Comparison of ENCODE assay signal across 1 fruit fly cellular context in genomic region chr3L:11302906-11303305, dm6.
TF ChIP-seq lines count a peak whose summit lies in the region.

No protein-coding gene starts in this region.

TF ChIP-seq in whole organism, embryonic, 481 proteins besides CTCF, POLR2A, EP300 and RAD21 (continued from another document and continues in another):
- no peak for TF ChIP-seq ase (GFP tag; IDR thresholded peaks at IDR 0.05; lab: Robert Waterston, UW)
- peak; percentile 49 for TF ChIP-seq CoRest (tag; optimal IDR thresholded peaks at IDR 0.05; lab: Kevin White, UChicago)
- TF ChIP-seq jumu (GFP tag; optimal IDR thresholded peaks at IDR 0.05; lab: Kevin White, UChicago): no peak
- TF ChIP-seq CG12155 (GFP tag; optimal IDR thresholded peaks at IDR 0.05; lab: Kevin White, UChicago): no peak
- no peak for TF ChIP-seq schlank (tag; optimal IDR thresholded peaks at IDR 0.05; lab: Kevin White, UChicago)
- no peak for TF ChIP-seq CG9609 (GFP tag; optimal IDR thresholded peaks at IDR 0.05; lab: Kevin White, UChicago)
- TF ChIP-seq Lim3 (GFP tag; IDR thresholded peaks at IDR 0.05; lab: Robert Waterston, UW): no peak
- no peak for TF ChIP-seq H2.0 (GFP tag; IDR thresholded peaks at IDR 0.05; lab: Robert Waterston, UW)
- peak; percentile 40 for TF ChIP-seq grau (tag; optimal IDR thresholded peaks at IDR 0.05; lab: Kevin White, UChicago)
- no peak for TF ChIP-seq CG11247 (GFP tag; IDR thresholded peaks at IDR 0.05; lab: Robert Waterston, UW)
- no peak for TF ChIP-seq B-H2 (GFP tag; optimal IDR thresholded peaks at IDR 0.05; lab: Kevin White, UChicago)
- no peak for TF ChIP-seq CG8281 (tag; optimal IDR thresholded peaks at IDR 0.05; lab: Kevin White, UChicago)
- TF ChIP-seq psq (GFP tag; optimal IDR thresholded peaks at IDR 0.05; lab: Kevin White, UChicago): no peak
- no peak for TF ChIP-seq CG18476 (GFP tag; optimal IDR thresholded peaks at IDR 0.05; lab: Kevin White, UChicago)
- no peak for TF ChIP-seq C15 (GFP tag; IDR thresholded peaks at IDR 0.05; lab: Robert Waterston, UW)
- TF ChIP-seq CG10979 (tag; optimal IDR thresholded peaks at IDR 0.05; lab: Kevin White, UChicago): peak; percentile 60
- no peak for TF ChIP-seq gcm (GFP tag; optimal IDR thresholded peaks at IDR 0.05; lab: Kevin White, UChicago)
- peak; percentile 12 for TF ChIP-seq CG12659 (GFP tag; optimal IDR thresholded peaks at IDR 0.05; lab: Kevin White, UChicago)
- no peak for TF ChIP-seq CG13894 (tag; optimal IDR thresholded peaks at IDR 0.05; lab: Kevin White, UChicago)
- TF ChIP-seq gem (tag; optimal IDR thresholded peaks at IDR 0.05; lab: Kevin White, UChicago): peak; percentile 64
- TF ChIP-seq BtbVII (GFP tag; optimal IDR thresholded peaks at IDR 0.05; lab: Kevin White, UChicago): no peak
- peak; percentile 50; the same call in 1 of the 2 replicates for TF ChIP-seq Xrp1 (GFP tag; IDR thresholded peaks at IDR 0.05; lab: Robert Waterston, UW)
- TF ChIP-seq CG4820 (GFP tag; optimal IDR thresholded peaks at IDR 0.05; lab: Kevin White, UChicago): no peak
- no peak for TF ChIP-seq CG2129 (GFP tag; IDR thresholded peaks at IDR 0.05; lab: Robert Waterston, UW; ENCODE audit: partially characterized antibody)
- no peak for TF ChIP-seq CG8359 (GFP tag; optimal IDR thresholded peaks at IDR 0.05; lab: Kevin White, UChicago; ENCODE audit: borderline replicate concordance)
- peak; percentile 0 for TF ChIP-seq az2 (GFP tag; optimal IDR thresholded peaks at IDR 0.05; lab: Kevin White, UChicago)
- no peak for TF ChIP-seq Atf6 (GFP tag; IDR thresholded peaks at IDR 0.05; lab: Robert Waterston, UW)
- peak; percentile 21 for TF ChIP-seq unpg (GFP tag; optimal IDR thresholded peaks at IDR 0.05; lab: Kevin White, UChicago)
- peak; percentile 11 for TF ChIP-seq bcd (GFP tag; optimal IDR thresholded peaks at IDR 0.05; lab: Kevin White, UChicago)
- no peak for TF ChIP-seq caup (GFP tag; optimal IDR thresholded peaks at IDR 0.05; lab: Kevin White, UChicago; ENCODE audit: severe bottlenecking)
- no peak for TF ChIP-seq CG16863 (GFP tag; optimal IDR thresholded peaks at IDR 0.05; lab: Kevin White, UChicago)
- no peak for TF ChIP-seq nau (GFP tag; optimal IDR thresholded peaks at IDR 0.05; lab: Kevin White, UChicago)
- no peak for TF ChIP-seq pfk (GFP tag; optimal IDR thresholded peaks at IDR 0.05; lab: Kevin White, UChicago)
- TF ChIP-seq exex (tag; optimal IDR thresholded peaks at IDR 0.05; lab: Kevin White, UChicago): no peak
- TF ChIP-seq lola (GFP tag; optimal IDR thresholded peaks at IDR 0.05; lab: Kevin White, UChicago): peak in 1 of 3 experiments; percentile 36
- no peak for TF ChIP-seq MESR4 (GFP tag; optimal IDR thresholded peaks at IDR 0.05; lab: Kevin White, UChicago)
- no peak for TF ChIP-seq CG4854 (GFP tag; optimal IDR thresholded peaks at IDR 0.05; lab: Kevin White, UChicago)
- no peak for TF ChIP-seq pnt (GFP tag; optimal IDR thresholded peaks at IDR 0.05; lab: Kevin White, UChicago)
- TF ChIP-seq aop (GFP tag; IDR thresholded peaks at IDR 0.05; lab: Robert Waterston, UW): no peak
- no peak for TF ChIP-seq CG32767 (GFP tag; IDR thresholded peaks at IDR 0.05; lab: Robert Waterston, UW)
- TF ChIP-seq nerfin-1 (tag; optimal IDR thresholded peaks at IDR 0.05; lab: Kevin White, UChicago): peak; percentile 87
- TF ChIP-seq CG9817 (tag; optimal IDR thresholded peaks at IDR 0.05; lab: Kevin White, UChicago): no peak
- no peak for TF ChIP-seq gsb (GFP tag; IDR thresholded peaks at IDR 0.05; lab: Robert Waterston, UW)
- TF ChIP-seq CG2889 (GFP tag; IDR thresholded peaks at IDR 0.05; lab: Robert Waterston, UW): no peak
- TF ChIP-seq pita (GFP tag; optimal IDR thresholded peaks at IDR 0.05; lab: Kevin White, UChicago): no peak
- 0 out of 2 replicates have a peak, but pooled peaks have one; percentile 14 for TF ChIP-seq slbo (GFP tag; IDR thresholded peaks at IDR 0.05; lab: Robert Waterston, UW)
- no peak for TF ChIP-seq inv (GFP tag; IDR thresholded peaks at IDR 0.05; lab: Robert Waterston, UW; ENCODE audit: partially characterized antibody)
- TF ChIP-seq CG15073 (GFP tag; optimal IDR thresholded peaks at IDR 0.05; lab: Kevin White, UChicago): no peak
- no peak for TF ChIP-seq cad (GFP tag; optimal IDR thresholded peaks at IDR 0.05; lab: Kevin White, UChicago)
- peak; percentile 9 for TF ChIP-seq Hr3 (GFP tag; optimal IDR thresholded peaks at IDR 0.05; lab: Kevin White, UChicago)
- TF ChIP-seq CG10543 (GFP tag; optimal IDR thresholded peaks at IDR 0.05; lab: Kevin White, UChicago): no peak
- TF ChIP-seq CG3163 (GFP tag; optimal IDR thresholded peaks at IDR 0.05; lab: Kevin White, UChicago): no peak
- 0 out of 2 replicates have a peak, but pooled peaks have one; percentile 11 for TF ChIP-seq esg (GFP tag; conservative IDR thresholded peaks at IDR 0.05; lab: Robert Waterston, UW)
- no peak for TF ChIP-seq Camta (GFP tag; optimal IDR thresholded peaks at IDR 0.05; lab: Kevin White, UChicago)
- TF ChIP-seq tna (GFP tag; IDR thresholded peaks at IDR 0.05; lab: Robert Waterston, UW; ENCODE audit: partially characterized antibody): no peak
- TF ChIP-seq CG9215 (GFP tag; IDR thresholded peaks at IDR 0.05; lab: Robert Waterston, UW): no peak
- peak; percentile 22 for TF ChIP-seq CG15269 (tag; optimal IDR thresholded peaks at IDR 0.05; lab: Kevin White, UChicago)
- no peak for TF ChIP-seq CG10959 (GFP tag; IDR thresholded peaks at IDR 0.05; lab: Robert Waterston, UW)
- TF ChIP-seq Vsx1 (GFP tag; optimal IDR thresholded peaks at IDR 0.05; lab: Kevin White, UChicago): no peak
- TF ChIP-seq Jarid2 (GFP tag; optimal IDR thresholded peaks at IDR 0.05; lab: Kevin White, UChicago): no peak
- TF ChIP-seq CG12104 (GFP tag; optimal IDR thresholded peaks at IDR 0.05; lab: Kevin White, UChicago): no peak
- no peak for TF ChIP-seq sna (GFP tag; IDR thresholded peaks at IDR 0.05; lab: Robert Waterston, UW; ENCODE audit: partially characterized antibody)
- TF ChIP-seq CG5180 (GFP tag; optimal IDR thresholded peaks at IDR 0.05; lab: Kevin White, UChicago): no peak
- TF ChIP-seq trem (tag; optimal IDR thresholded peaks at IDR 0.05; lab: Kevin White, UChicago): peak; percentile 20
- TF ChIP-seq HLH54F (GFP tag; optimal IDR thresholded peaks at IDR 0.05; lab: Kevin White, UChicago): no peak
- no peak for TF ChIP-seq bbx (GFP tag; IDR thresholded peaks at IDR 0.05; lab: Robert Waterston, UW; ENCODE audit: partially characterized antibody)
- TF ChIP-seq NFAT (GFP tag; IDR thresholded peaks at IDR 0.05; lab: Robert Waterston, UW): no peak
- TF ChIP-seq CG6683 (GFP tag; optimal IDR thresholded peaks at IDR 0.05; lab: Kevin White, UChicago): no peak
- no peak for TF ChIP-seq CG7357 (GFP tag; IDR thresholded peaks at IDR 0.05; lab: Robert Waterston, UW)
- TF ChIP-seq disco-r (GFP tag; optimal IDR thresholded peaks at IDR 0.05; lab: Kevin White, UChicago): no peak
- no peak for TF ChIP-seq vnd (GFP tag; IDR thresholded peaks at IDR 0.05; lab: Robert Waterston, UW; ENCODE audit: partially characterized antibody)
- no peak for TF ChIP-seq CG13624 (GFP tag; optimal IDR thresholded peaks at IDR 0.05; lab: Kevin White, UChicago)
- no peak for TF ChIP-seq CG4328 (GFP tag; optimal IDR thresholded peaks at IDR 0.05; lab: Kevin White, UChicago)
- TF ChIP-seq dmrt99B (tag; optimal IDR thresholded peaks at IDR 0.05; lab: Kevin White, UChicago): peak; percentile 42
- TF ChIP-seq CG6175 (GFP tag; IDR thresholded peaks at IDR 0.05; lab: Robert Waterston, UW): no peak
- no peak for TF ChIP-seq CG14667 (GFP tag; IDR thresholded peaks at IDR 0.05; lab: Robert Waterston, UW)
- TF ChIP-seq CG14965 (GFP tag; optimal IDR thresholded peaks at IDR 0.05; lab: Kevin White, UChicago; ENCODE audit: borderline replicate concordance): no peak
- TF ChIP-seq Hr78 (GFP tag; optimal IDR thresholded peaks at IDR 0.05; lab: Kevin White, UChicago): no peak
- peak; percentile 7 for TF ChIP-seq Ssrp (tag; optimal IDR thresholded peaks at IDR 0.05; lab: Kevin White, UChicago)
- no peak for TF ChIP-seq CG14014 (GFP tag; IDR thresholded peaks at IDR 0.05; lab: Robert Waterston, UW)
- TF ChIP-seq fd64A (GFP tag; optimal IDR thresholded peaks at IDR 0.05; lab: Kevin White, UChicago): no peak
- no peak for TF ChIP-seq klu (GFP tag; IDR thresholded peaks at IDR 0.05; lab: Robert Waterston, UW)
- no peak for TF ChIP-seq fu2 (GFP tag; optimal IDR thresholded peaks at IDR 0.05; lab: Kevin White, UChicago)
- peak; percentile 10 for TF ChIP-seq Hmr (GFP tag; optimal IDR thresholded peaks at IDR 0.05; lab: Kevin White, UChicago)
- peak; percentile 12 for TF ChIP-seq sqz (GFP tag; optimal IDR thresholded peaks at IDR 0.05; lab: Kevin White, UChicago)
- TF ChIP-seq dm (GFP tag; optimal IDR thresholded peaks at IDR 0.05; lab: Kevin White, UChicago): no peak
- TF ChIP-seq Oaz (GFP tag; IDR thresholded peaks at IDR 0.05; lab: Robert Waterston, UW): no peak
- no peak for TF ChIP-seq zfh2 (GFP tag; optimal IDR thresholded peaks at IDR 0.05; lab: Kevin White, UChicago)
- TF ChIP-seq CG2678 (tag; optimal IDR thresholded peaks at IDR 0.05; lab: Kevin White, UChicago): peak; percentile 57
- TF ChIP-seq sr (GFP tag; IDR thresholded peaks at IDR 0.05; lab: Robert Waterston, UW): no peak
- no peak for TF ChIP-seq Mrtf (GFP tag; IDR thresholded peaks at IDR 0.05; lab: Robert Waterston, UW)
- no peak for TF ChIP-seq stc (GFP tag; IDR thresholded peaks at IDR 0.05; lab: Robert Waterston, UW)
- peak; percentile 33 for TF ChIP-seq Oli (tag; optimal IDR thresholded peaks at IDR 0.05; lab: Kevin White, UChicago)
- no peak for TF ChIP-seq sens (GFP tag; lab: Kevin White, UChicago)
- no peak for TF ChIP-seq CG2875 (GFP tag; optimal IDR thresholded peaks at IDR 0.05; lab: Kevin White, UChicago)
- TF ChIP-seq bigmax (GFP tag; optimal IDR thresholded peaks at IDR 0.05; lab: Kevin White, UChicago): no peak
- TF ChIP-seq CG8944 (GFP tag; optimal IDR thresholded peaks at IDR 0.05; lab: Kevin White, UChicago): no peak
- peak; percentile 40 for TF ChIP-seq fd96Cb (tag; optimal IDR thresholded peaks at IDR 0.05; lab: Kevin White, UChicago)
- TF ChIP-seq CG1602 (GFP tag; optimal IDR thresholded peaks at IDR 0.05; lab: Kevin White, UChicago): no peak
- peak; percentile 25 for TF ChIP-seq CG10267 (tag; optimal IDR thresholded peaks at IDR 0.05; lab: Kevin White, UChicago)
- no peak for TF ChIP-seq trh (GFP tag; optimal IDR thresholded peaks at IDR 0.05; lab: Kevin White, UChicago)
- no peak for TF ChIP-seq gsb-n (tag; optimal IDR thresholded peaks at IDR 0.05; lab: Kevin White, UChicago)
- TF ChIP-seq Dll (GFP tag; IDR thresholded peaks at IDR 0.05; lab: Robert Waterston, UW; ENCODE audit: partially characterized antibody): no peak
- TF ChIP-seq org-1 (GFP tag; optimal IDR thresholded peaks at IDR 0.05; lab: Kevin White, UChicago): no peak
- TF ChIP-seq NC2β (GFP tag; optimal IDR thresholded peaks at IDR 0.05; lab: Kevin White, UChicago): no peak
- TF ChIP-seq CG13775 (GFP tag; optimal IDR thresholded peaks at IDR 0.05; lab: Kevin White, UChicago): no peak
- TF ChIP-seq Sox102F (GFP tag; optimal IDR thresholded peaks at IDR 0.05; lab: Kevin White, UChicago): peak; percentile 13
- no peak for TF ChIP-seq CG15601 (tag; optimal IDR thresholded peaks at IDR 0.05; lab: Kevin White, UChicago)
- no peak for TF ChIP-seq Tbp (GFP tag; optimal IDR thresholded peaks at IDR 0.05; lab: Kevin White, UChicago)
- TF ChIP-seq CG7987 (GFP tag; optimal IDR thresholded peaks at IDR 0.05; lab: Kevin White, UChicago): no peak
- TF ChIP-seq Atf-2 (GFP tag; optimal IDR thresholded peaks at IDR 0.05; lab: Kevin White, UChicago): no peak
- TF ChIP-seq tin (GFP tag; optimal IDR thresholded peaks at IDR 0.05; lab: Kevin White, UChicago): no peak
- no peak for TF ChIP-seq CG1233 (GFP tag; optimal IDR thresholded peaks at IDR 0.05; lab: Kevin White, UChicago)
- TF ChIP-seq HmgZ (tag; optimal IDR thresholded peaks at IDR 0.05; lab: Kevin White, UChicago): no peak
- peak; percentile 50 for TF ChIP-seq nmo (GFP tag; optimal IDR thresholded peaks at IDR 0.05; lab: Kevin White, UChicago)
- TF ChIP-seq Dfd (GFP tag; optimal IDR thresholded peaks at IDR 0.05; lab: Kevin White, UChicago): no peak
- TF ChIP-seq Blimp-1 (GFP tag; optimal IDR thresholded peaks at IDR 0.05; lab: Kevin White, UChicago): peak; percentile 28
- TF ChIP-seq tio (GFP tag; optimal IDR thresholded peaks at IDR 0.05; lab: Kevin White, UChicago): no peak
- TF ChIP-seq crc (GFP tag; optimal IDR thresholded peaks at IDR 0.05; lab: Kevin White, UChicago): no peak
- no peak for TF ChIP-seq pb (GFP tag; optimal IDR thresholded peaks at IDR 0.05; lab: Kevin White, UChicago)
- TF ChIP-seq MBD-R2 (GFP tag; IDR thresholded peaks at IDR 0.05; lab: Robert Waterston, UW): no peak
- no peak for TF ChIP-seq seq (GFP tag; IDR thresholded peaks at IDR 0.05; lab: Robert Waterston, UW)
- TF ChIP-seq hbn (GFP tag; IDR thresholded peaks at IDR 0.05; lab: Robert Waterston, UW; ENCODE audit: partially characterized antibody): no peak
- TF ChIP-seq CG31224 (GFP tag; IDR thresholded peaks at IDR 0.05; lab: Robert Waterston, UW): no peak
- no peak for TF ChIP-seq ssp (GFP tag; IDR thresholded peaks at IDR 0.05; lab: Robert Waterston, UW)
- no peak for TF ChIP-seq HmgD (GFP tag; optimal IDR thresholded peaks at IDR 0.05; lab: Kevin White, UChicago)
- no peak for TF ChIP-seq CG17912 (GFP tag; optimal IDR thresholded peaks at IDR 0.05; lab: Kevin White, UChicago)
- TF ChIP-seq pzg (GFP tag; optimal IDR thresholded peaks at IDR 0.05; lab: Kevin White, UChicago): no peak
- TF ChIP-seq Hsf (GFP tag; optimal IDR thresholded peaks at IDR 0.05; lab: Kevin White, UChicago): no peak
- TF ChIP-seq row (GFP tag; IDR thresholded peaks at IDR 0.05; lab: Robert Waterston, UW): peak; percentile 38; the same call in 2 of the 3 replicates
- no peak for TF ChIP-seq NfI (GFP tag; optimal IDR thresholded peaks at IDR 0.05; lab: Kevin White, UChicago)
- TF ChIP-seq CG9876 (GFP tag; optimal IDR thresholded peaks at IDR 0.05; lab: Kevin White, UChicago): no peak
- no peak for TF ChIP-seq E2f1 (GFP tag; IDR thresholded peaks at IDR 0.05; lab: Robert Waterston, UW)
- no peak for TF ChIP-seq GATAe (GFP tag; conservative IDR thresholded peaks at IDR 0.05; lab: Robert Waterston, UW)
- TF ChIP-seq zen (tag; optimal IDR thresholded peaks at IDR 0.05; lab: Kevin White, UChicago): no peak
- TF ChIP-seq zf30C (GFP tag; optimal IDR thresholded peaks at IDR 0.05; lab: Kevin White, UChicago): no peak
- TF ChIP-seq CG8089 (GFP tag; optimal IDR thresholded peaks at IDR 0.05; lab: Kevin White, UChicago): no peak
- TF ChIP-seq wdn (GFP tag; IDR thresholded peaks at IDR 0.05; lab: Robert Waterston, UW): no peak
- TF ChIP-seq cas (GFP tag; IDR thresholded peaks at IDR 0.05; lab: Robert Waterston, UW): no peak
